Fruit fly (Drosophila melanogaster) whole organism, adult: ENCODE data around the gene Bre1.

Experiments
- CG11617 ChIP-seq: fragments of 200-800 bp; sonication (Bioruptor generic); optimal IDR thresholded peaks from 2 replicates; lab custom pipeline; 2017; ENCODE audit warnings: mild to moderate bottlenecking, missing biosample characterization, missing genetic modification reagents, missing genetic modification characterization
- CG12768 ChIP-seq: fragments of 200-800 bp; sonication (Bioruptor generic); optimal IDR thresholded peaks from 2 replicates; lab custom pipeline; 2017; ENCODE audit warnings: missing biosample characterization, missing genetic modification characterization, mild to moderate bottlenecking, moderate library complexity, missing genetic modification reagents
- CG14711 ChIP-seq: fragments of 200-800 bp; sonication (Bioruptor generic); optimal IDR thresholded peaks from 2 replicates; lab custom pipeline; 2018; ENCODE audit warnings: missing biosample characterization, mild to moderate bottlenecking, missing genetic modification characterization, moderate library complexity
- CG1620 ChIP-seq: fragments of 200-800 bp; sonication (Bioruptor generic); optimal IDR thresholded peaks from 2 replicates; lab custom pipeline; 2016; ENCODE audit warnings: missing biosample characterization, missing genetic modification characterization
- CG33017 ChIP-seq: fragments of 200-800 bp; sonication (Bioruptor generic); optimal IDR thresholded peaks from 2 replicates; lab custom pipeline; 2018; ENCODE audit warnings: missing biosample characterization, mild to moderate bottlenecking, missing genetic modification characterization, moderate library complexity
- CG5204 ChIP-seq: fragments of 200-800 bp; sonication (Bioruptor generic); optimal IDR thresholded peaks from 2 replicates; lab custom pipeline; 2016; ENCODE audit warnings: missing biosample characterization, missing genetic modification characterization
- CG7045 ChIP-seq: fragments of 200-800 bp; sonication (Bioruptor generic); optimal IDR thresholded peaks from 2 replicates; lab custom pipeline; 2017; ENCODE audit warnings: missing biosample characterization, mild to moderate bottlenecking, missing genetic modification characterization
- CG7101 ChIP-seq: fragments of 200-800 bp; sonication (Bioruptor generic); optimal IDR thresholded peaks from 2 replicates; lab custom pipeline; 2018; ENCODE audit warnings: missing biosample characterization, mild to moderate bottlenecking, missing genetic modification characterization, moderate library complexity
- Clk ChIP-seq: fragments of 200-800 bp; sonication (Bioruptor generic); optimal IDR thresholded peaks from 2 replicates; lab custom pipeline; 2017; ENCODE audit warnings: missing biosample characterization, missing genetic modification characterization
- Crg-1 ChIP-seq: fragments of 200-800 bp; sonication (Bioruptor generic); optimal IDR thresholded peaks from 2 replicates; lab custom pipeline; 2016; ENCODE audit warnings: missing biosample characterization, missing genetic modification characterization
- Hr96 ChIP-seq: fragments of 200-800 bp; sonication (Bioruptor generic); optimal IDR thresholded peaks from 2 replicates; lab custom pipeline; 2016; ENCODE audit warnings: missing biosample characterization, missing genetic modification characterization
- Mnt ChIP-seq: fragments of 200-800 bp; sonication (Bioruptor generic); optimal IDR thresholded peaks from 2 replicates; lab custom pipeline; 2016; ENCODE audit warnings: missing biosample characterization, mild to moderate bottlenecking, missing genetic modification characterization
- bab1 ChIP-seq: fragments of 200-800 bp; sonication (Bioruptor generic); optimal IDR thresholded peaks from 3 replicates; lab custom pipeline; 2019; ENCODE audit warnings: missing biosample characterization, mild to moderate bottlenecking, missing genetic modification characterization, moderate library complexity
- cic ChIP-seq: fragments of 200-800 bp; sonication (Bioruptor generic); optimal IDR thresholded peaks from 2 replicates; lab custom pipeline; 2017; ENCODE audit warnings: missing biosample characterization, mild to moderate bottlenecking, missing genetic modification characterization, moderate library complexity
- cnc ChIP-seq, 2 experiments: fragments of >200 bp; optimal IDR thresholded peaks; 2 replicates each; lab custom pipeline; 2017
- kay ChIP-seq: fragments of 200-800 bp; sonication (Bioruptor generic); peaks from one replicate; lab custom pipeline; 2016; ENCODE audit warnings: missing biosample characterization, missing genetic modification characterization, borderline replicate concordance
- ovo ChIP-seq: fragments of 200-800 bp; sonication (Bioruptor generic); optimal IDR thresholded peaks from 2 replicates; lab custom pipeline; 2016; ENCODE audit warnings: missing biosample characterization, missing genetic modification characterization
- pad ChIP-seq: fragments of 200-800 bp; sonication (Bioruptor generic); optimal IDR thresholded peaks from 3 replicates; lab custom pipeline; 2017; ENCODE audit warnings: missing biosample characterization, missing genetic modification characterization, mild to moderate bottlenecking, moderate library complexity, missing genetic modification reagents
- tj ChIP-seq: fragments of 200-800 bp; sonication (Bioruptor generic); optimal IDR thresholded peaks from 3 replicates; lab custom pipeline; 2017; ENCODE audit warnings: missing biosample characterization, mild to moderate bottlenecking, missing genetic modification characterization, moderate library complexity
- toe ChIP-seq: fragments of 200-800 bp; sonication (Bioruptor generic); optimal IDR thresholded peaks from 2 replicates; lab custom pipeline; 2016; ENCODE audit warnings: missing biosample characterization, missing genetic modification characterization

Bre1 gene

DNA sequence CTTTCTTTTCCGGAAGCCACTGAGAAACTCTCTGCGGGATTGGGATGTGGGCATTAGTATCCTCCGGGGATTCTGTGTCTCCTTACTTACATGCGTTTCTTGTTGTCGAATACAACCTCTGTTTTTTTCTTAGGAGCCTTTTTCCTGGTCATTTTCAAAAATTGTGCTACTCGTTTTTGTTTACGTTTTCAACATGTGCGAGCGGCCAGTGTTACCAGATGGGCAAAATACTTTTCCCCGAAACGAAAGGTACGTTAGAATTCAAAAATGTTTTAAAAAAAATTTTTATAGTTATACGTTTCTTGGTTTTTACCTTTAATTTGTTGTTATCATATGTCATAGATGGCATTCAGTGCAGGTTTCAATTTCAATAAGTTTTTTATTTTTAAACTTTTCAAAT, 16.9 kb downstream of the Bre1 start, which contains the start of gene vito:
Gene vito, minus strand, starts transcription at position 220 of the 400 bp plus-strand sequence.
- TF ChIP-seq Mnt (GFP tag; lab: Kevin White, UChicago) = peak; percentile 93
- TF ChIP-seq bab1 = peak; percentile 17
- TF ChIP-seq CG7045 (GFP tag; lab: Kevin White, UChicago) = no peak

DNA sequence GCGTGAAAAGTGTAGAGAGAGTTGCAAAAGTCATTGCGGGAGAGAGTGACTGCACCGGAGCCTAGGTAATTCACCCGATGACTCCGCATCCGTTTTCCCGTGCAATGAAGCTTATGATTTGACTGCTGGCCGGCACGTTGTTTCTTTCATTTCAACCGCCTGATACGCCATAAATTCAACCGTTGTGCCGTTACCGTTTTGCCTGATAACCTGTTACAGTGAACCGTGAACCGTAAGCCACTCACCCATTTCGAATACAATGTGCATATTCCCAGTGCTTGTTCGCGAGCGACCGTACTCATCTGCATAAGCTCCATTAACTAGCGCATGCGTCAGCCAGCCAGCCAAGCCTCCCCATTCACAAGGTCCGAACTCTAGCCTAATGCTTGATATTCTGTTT, 19.2 kb downstream of the Bre1 start:
- TF ChIP-seq CG14711 (tag; lab: Kevin White, UChicago) = no peak
- TF ChIP-seq Hr96 (GFP tag; lab: Kevin White, UChicago) = no peak
- TF ChIP-seq CG12768 (GFP tag; lab: Kevin White, UChicago) = peak; percentile 37

DNA sequence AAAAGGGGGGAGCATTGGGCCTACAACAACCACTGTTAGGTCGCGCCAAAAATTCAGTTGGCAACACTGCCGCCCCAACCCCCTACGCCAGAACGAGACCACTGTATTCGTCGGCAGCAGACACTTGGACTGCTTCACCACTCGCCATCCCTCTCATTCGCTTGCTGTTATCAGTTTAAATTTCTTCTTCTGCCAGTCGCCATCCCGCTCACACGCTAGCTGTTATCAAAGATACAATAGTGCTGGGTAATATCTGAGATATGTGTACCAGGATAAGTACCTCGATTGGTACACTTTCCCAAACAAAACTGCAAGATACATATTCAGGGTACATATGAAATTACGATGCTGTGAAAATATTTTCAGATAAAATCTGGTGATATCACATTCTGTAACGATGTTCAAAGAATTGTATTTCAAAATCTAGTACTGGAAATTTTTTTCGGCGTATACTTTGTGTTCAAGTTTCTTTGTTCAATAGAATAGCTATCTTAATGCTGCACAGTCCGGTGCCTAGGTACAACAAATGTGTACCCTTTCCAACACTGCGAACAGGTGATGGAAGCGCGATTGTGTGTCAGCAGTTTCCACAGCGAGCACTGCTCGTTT, 23.1 kb downstream of the Bre1 start:
- peak; percentile 84 for TF ChIP-seq CG1620 (GFP tag; lab: Kevin White, UChicago)
- peak; percentile 93 for TF ChIP-seq bab1
- peak; percentile 76 for TF ChIP-seq cic (GFP tag; lab: Kevin White, UChicago)
- no peak for TF ChIP-seq toe
- peak; percentile 77 for TF ChIP-seq ovo (GFP tag; lab: Kevin White, UChicago)
- TF ChIP-seq CG12768 (GFP tag; lab: Kevin White, UChicago) = peak; percentile 90
- no peak for TF ChIP-seq kay
- peak; percentile 99 for TF ChIP-seq pad (GFP tag; lab: Kevin White, UChicago)
- TF ChIP-seq tj = peak; percentile 97
- TF ChIP-seq CG7045 (GFP tag; lab: Kevin White, UChicago) = peak; percentile 93
- no peak for TF ChIP-seq Hr96 (GFP tag; lab: Kevin White, UChicago)
- TF ChIP-seq CG33017 (tag; lab: Kevin White, UChicago) = peak; percentile 94
- TF ChIP-seq CG5204 (GFP tag; lab: Kevin White, UChicago) = no peak
- TF ChIP-seq CG11617 (GFP tag; lab: Kevin White, UChicago) = peak; percentile 87
- peak; percentile 93 for TF ChIP-seq CG7101
- TF ChIP-seq Crg-1 (GFP tag; lab: Kevin White, UChicago) = peak; percentile 94
- TF ChIP-seq CG14711 (tag; lab: Kevin White, UChicago) = peak; percentile 80
- TF ChIP-seq Mnt (GFP tag; lab: Kevin White, UChicago) = peak; percentile 92
- TF ChIP-seq Clk (GFP tag; lab: Kevin White, UChicago) = peak; percentile 71
- TF ChIP-seq cnc (optimal IDR thresholded peaks at IDR 0.05; lab: Kevin White, UChicago) = peak; percentile 34 to 89

DNA sequence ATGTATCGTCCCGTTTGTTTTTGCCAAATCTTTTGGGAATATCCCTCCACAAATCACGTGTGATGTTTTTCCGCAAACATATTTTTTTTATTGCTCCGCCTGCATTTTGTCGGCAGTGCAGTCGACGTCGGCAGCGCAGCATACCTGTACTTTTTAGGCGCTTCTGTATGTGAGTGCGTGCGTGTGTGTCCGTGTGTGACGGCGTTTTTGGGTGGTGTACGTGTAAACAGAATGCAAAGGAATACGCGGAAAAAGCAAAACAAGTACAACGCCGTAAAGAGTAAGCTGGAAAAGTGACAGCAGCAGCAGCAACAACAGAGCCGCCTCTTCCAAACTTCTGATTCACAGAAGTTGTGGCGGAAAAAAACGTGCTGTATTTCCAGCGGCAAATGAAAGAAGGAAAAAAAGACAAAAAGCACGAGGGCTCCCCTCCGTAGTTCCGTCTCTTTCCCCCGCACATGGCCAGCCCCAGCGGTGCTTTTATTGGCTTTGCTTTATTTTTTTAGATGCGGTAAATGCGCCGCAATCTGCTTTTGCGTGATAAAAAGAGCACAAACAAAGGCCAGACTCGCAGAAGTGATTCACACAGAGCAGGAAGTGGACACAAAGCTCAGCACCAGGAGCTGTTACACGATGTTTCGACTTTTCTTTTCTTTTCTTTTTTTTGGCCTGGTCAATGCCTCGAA, 23.7 kb downstream of the Bre1 start:
- TF ChIP-seq tj (peak; percentile 36), pad (GFP tag; lab: Kevin White, UChicago) (no peak), ovo (GFP tag; lab: Kevin White, UChicago) (no peak), CG1620 (GFP tag; lab: Kevin White, UChicago) (no peak), cic (GFP tag; lab: Kevin White, UChicago) (peak; percentile 75), kay (no peak), CG5204 (GFP tag; lab: Kevin White, UChicago) (no peak), toe (no peak), Mnt (GFP tag; lab: Kevin White, UChicago) (peak; percentile 82), CG14711 (tag; lab: Kevin White, UChicago) (no peak), CG7101 (no peak), bab1 (no peak), Clk (GFP tag; lab: Kevin White, UChicago) (no peak), CG11617 (GFP tag; lab: Kevin White, UChicago) (no peak), Crg-1 (GFP tag; lab: Kevin White, UChicago) (no peak), CG7045 (GFP tag; lab: Kevin White, UChicago) (no peak), Hr96 (GFP tag; lab: Kevin White, UChicago) (no peak), CG33017 (tag; lab: Kevin White, UChicago) (no peak), CG12768 (GFP tag; lab: Kevin White, UChicago) (peak; percentile 37), cnc (optimal IDR thresholded peaks at IDR 0.05; lab: Kevin White, UChicago) (no peak)

DNA sequence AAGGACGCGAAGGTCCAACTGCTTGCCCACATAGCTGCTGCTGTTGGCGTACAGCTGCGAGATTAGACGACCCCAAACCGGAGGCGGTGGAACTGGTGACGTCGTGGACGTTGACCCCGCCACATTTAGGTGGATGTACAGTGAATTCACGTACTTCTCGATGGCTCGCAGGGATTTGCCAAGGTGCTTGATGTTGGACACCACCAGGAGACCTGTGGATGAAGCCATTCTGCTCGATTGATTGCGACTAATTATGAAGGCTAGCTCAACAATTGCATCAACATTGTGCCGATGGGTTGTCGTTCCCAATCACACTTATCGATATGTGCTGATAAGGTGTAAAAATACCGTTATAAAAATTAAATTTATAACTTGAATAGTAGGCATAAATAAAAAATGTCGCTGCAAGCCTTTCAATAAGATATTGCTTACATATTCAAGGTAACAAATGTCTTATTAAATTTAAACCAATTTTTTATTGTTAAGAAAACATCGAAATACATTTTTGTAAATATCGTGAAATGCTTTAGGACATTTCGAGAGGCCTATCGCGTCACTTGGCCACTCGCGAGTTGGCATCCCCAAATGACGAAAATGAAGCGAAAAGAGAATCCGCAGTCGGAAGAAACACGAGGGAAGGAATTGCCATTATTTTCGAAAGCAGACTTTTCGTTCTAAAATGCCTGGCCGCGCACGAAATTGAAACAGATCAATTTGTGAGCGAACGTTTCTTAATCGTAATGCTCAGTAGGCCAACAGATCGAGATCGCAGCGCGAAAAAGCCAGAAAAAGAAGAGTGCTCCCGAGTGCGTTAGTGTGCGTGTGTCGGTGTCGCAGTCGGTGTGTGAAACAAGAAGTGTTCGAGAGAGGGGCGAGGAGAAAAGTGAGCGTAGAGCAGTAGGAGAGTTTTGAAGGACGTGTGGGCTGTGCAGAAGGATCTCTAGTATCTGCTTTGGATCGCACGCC, 25.2 kb downstream of the Bre1 start, which contains the start of the genes Ppat-Dpck and scny:
Gene Ppat-Dpck, minus strand, starts transcription at position 263 of the 966 bp plus-strand sequence.
Gene scny, plus strand, starts transcription at position 471 of the 966 bp plus-strand sequence.
- no peak for TF ChIP-seq toe
- TF ChIP-seq bab1 = peak; percentile 54
- peak; percentile 52 for TF ChIP-seq cic (GFP tag; lab: Kevin White, UChicago)
- peak; percentile 51 for TF ChIP-seq tj
- peak; percentile 16 for TF ChIP-seq CG12768 (GFP tag; lab: Kevin White, UChicago)
- TF ChIP-seq ovo (GFP tag; lab: Kevin White, UChicago) = peak; percentile 83
- TF ChIP-seq CG14711 (tag; lab: Kevin White, UChicago) = peak; percentile 88
- no peak for TF ChIP-seq Hr96 (GFP tag; lab: Kevin White, UChicago)
- TF ChIP-seq Mnt (GFP tag; lab: Kevin White, UChicago) = peak; percentile 91
- TF ChIP-seq CG11617 (GFP tag; lab: Kevin White, UChicago) = peak; percentile 60
- no peak for TF ChIP-seq CG7045 (GFP tag; lab: Kevin White, UChicago)
- peak; percentile 48 for TF ChIP-seq CG7101
